Fruit fly (Drosophila melanogaster): ENCODE results near the gene Acp95EF.

Acp95EF gene

dm6 chr3R:24229870-24230422, 1.2 kb downstream of the Acp95EF start, which contains the start of gene Spase22-23 (continued):
- TF ChIP-seq CG8765 (GFP tag; IDR thresholded peaks at IDR 0.05) (no peak), Dip3 (GFP tag; optimal IDR thresholded peaks at IDR 0.05) (no peak), pb (GFP tag; optimal IDR thresholded peaks at IDR 0.05) (no peak), nau (GFP tag; optimal IDR thresholded peaks at IDR 0.05) (no peak), jumu (GFP tag; optimal IDR thresholded peaks at IDR 0.05) (no peak), Mrtf (GFP tag; IDR thresholded peaks at IDR 0.05) (no peak), CkIIα-i1 (GFP tag; IDR thresholded peaks at IDR 0.05) (no peak), CG8924 (tag; optimal IDR thresholded peaks at IDR 0.05) (peak; percentile 16), B-H2 (GFP tag; optimal IDR thresholded peaks at IDR 0.05) (no peak), CG42726 (GFP tag; IDR thresholded peaks at IDR 0.05; ENCODE audit: partially characterized antibody) (peak; percentile 94), NfI (GFP tag; optimal IDR thresholded peaks at IDR 0.05) (no peak), Xrp1 (GFP tag; IDR thresholded peaks at IDR 0.05) (no peak), ken (GFP tag; IDR thresholded peaks at IDR 0.05) (no peak), CG11085 (GFP tag; IDR thresholded peaks at IDR 0.05) (no peak), CG9727 (GFP tag; optimal IDR thresholded peaks at IDR 0.05) (no peak), stc (GFP tag; IDR thresholded peaks at IDR 0.05) (no peak), CG32772 (GFP tag; IDR thresholded peaks at IDR 0.05) (no peak), Aef1 (GFP tag; IDR thresholded peaks at IDR 0.05) (no peak), CG30431 (GFP tag; optimal IDR thresholded peaks at IDR 0.05) (no peak), Poxn (GFP tag; IDR thresholded peaks at IDR 0.05) (no peak), hb (GFP tag; IDR thresholded peaks at IDR 0.05; ENCODE audit: partially characterized antibody) (peak; percentile 92), CG17186 (GFP tag; optimal IDR thresholded peaks at IDR 0.05) (no peak), BEAF-32 (GFP tag; optimal IDR thresholded peaks at IDR 0.05) (peak; percentile 90)

DNA sequence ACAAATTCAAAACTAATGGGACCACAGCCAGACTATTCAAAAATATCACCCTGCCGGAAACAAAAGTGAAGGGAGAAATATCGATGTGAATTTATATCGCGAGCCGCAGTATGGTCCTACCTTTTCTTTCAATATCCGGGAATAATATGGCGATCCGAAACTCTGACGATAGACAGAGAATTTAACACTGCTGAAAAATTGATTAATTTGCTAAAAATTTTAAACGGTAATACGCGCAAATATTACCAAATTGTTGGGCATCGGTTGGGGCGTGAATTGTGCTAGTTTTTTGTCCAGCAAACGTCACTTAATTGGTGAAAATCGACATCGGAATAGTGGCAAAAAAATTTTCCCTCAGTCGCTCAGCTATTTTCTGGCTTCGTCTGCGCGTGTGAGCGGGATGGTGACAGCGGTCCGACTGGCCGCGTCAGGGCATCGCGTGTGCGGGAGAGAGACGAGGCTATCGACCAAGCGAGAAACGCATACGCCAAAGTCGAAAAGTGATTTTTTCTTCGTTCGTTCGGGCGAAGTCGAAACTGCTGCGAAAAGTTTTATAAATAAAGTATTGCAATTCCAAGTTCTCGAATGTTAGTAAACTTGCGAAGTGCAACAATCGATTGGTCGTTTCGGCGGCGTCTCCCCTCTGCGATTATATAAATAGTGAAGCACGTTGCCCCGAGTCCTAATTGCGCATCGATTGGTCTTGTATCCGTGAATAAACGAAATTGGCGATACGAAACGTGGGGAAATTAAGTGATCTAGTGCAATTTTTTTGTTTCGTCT, 1.8 kb downstream of the Acp95EF start, which contains the start of gene mask:
Gene mask (plus strand): TSS at position 140 of the 783 bp plus-strand sequence.
- TF ChIP-seq CG8388 (GFP tag; optimal IDR thresholded peaks at IDR 0.05) (peak; percentile 49), tx (GFP tag; optimal IDR thresholded peaks at IDR 0.05) (peak; percentile 30), Ptx1 (GFP tag; IDR thresholded peaks at IDR 0.05) (peak; percentile 70), inv (GFP tag; IDR thresholded peaks at IDR 0.05; ENCODE audit: partially characterized antibody) (no peak), dan (GFP tag; IDR thresholded peaks at IDR 0.05) (no peak), NFAT (GFP tag; IDR thresholded peaks at IDR 0.05) (peak; percentile 93), ems (GFP tag; optimal IDR thresholded peaks at IDR 0.05) (peak; percentile 48), org-1 (GFP tag; optimal IDR thresholded peaks at IDR 0.05) (peak; percentile 59), hb (GFP tag; IDR thresholded peaks at IDR 0.05; ENCODE audit: partially characterized antibody) (no peak), lbe (GFP tag; optimal IDR thresholded peaks at IDR 0.05) (peak; percentile 52), CG3281 (GFP tag; optimal IDR thresholded peaks at IDR 0.05) (peak; percentile 82), Dfd (GFP tag; optimal IDR thresholded peaks at IDR 0.05) (no peak), CG5953 (GFP tag; IDR thresholded peaks at IDR 0.05) (peak; percentile 62; the same call in 1 of the 2 replicates), CG14860 (GFP tag; IDR thresholded peaks at IDR 0.05; ENCODE audit: partially characterized antibody) (no peak), CG4360 (GFP tag; IDR thresholded peaks at IDR 0.05) (0 out of 2 replicates have a peak, but pooled peaks have one; percentile 17), CG10209 (GFP tag; optimal IDR thresholded peaks at IDR 0.05) (peak; percentile 74), mirr (GFP tag; optimal IDR thresholded peaks at IDR 0.05) (peak; percentile 94), CG11723 (GFP tag; optimal IDR thresholded peaks at IDR 0.05) (peak; percentile 70), mld (GFP tag; IDR thresholded peaks at IDR 0.05; ENCODE audit: partially characterized antibody) (no peak), CG5245 (GFP tag; optimal IDR thresholded peaks at IDR 0.05) (peak; percentile 59), CG10565 (GFP tag; optimal IDR thresholded peaks at IDR 0.05) (no peak), CG12219 (GFP tag; optimal IDR thresholded peaks at IDR 0.05) (peak; percentile 72), insv (GFP tag; optimal IDR thresholded peaks at IDR 0.05) (peak in 1 of 2 experiments; percentile 71), CG13775 (GFP tag; optimal IDR thresholded peaks at IDR 0.05) (peak; percentile 89), usp (GFP tag; optimal IDR thresholded peaks at IDR 0.05) (no peak), CG30020 (tag; optimal IDR thresholded peaks at IDR 0.05) (peak; percentile 32), Scr (GFP tag; IDR thresholded peaks at IDR 0.05; ENCODE audit: partially characterized antibody) (0 out of 2 replicates have a peak, but pooled peaks have one; percentile 5)

All from whole organism, embryonic.